Fruit fly (Drosophila melanogaster) whole organism, embryonic: ENCODE results near the gene SKIP.

Source experiments
- Atf6 ChIP-seq: fragments of 200-800 bp; sonication (Bioruptor generic); IDR thresholded peaks from 2 replicates; pipeline ENCODE4 v1.3.6; 2022; ENCODE audit warnings: missing biosample characterization, missing genetic modification characterization
- CG10321 ChIP-seq: fragments of 200-800 bp; sonication (Bioruptor generic); IDR thresholded peaks from 2 replicates; pipeline ENCODE4 v1.3.6; 2022; ENCODE audit warnings: missing biosample characterization, missing genetic modification characterization
- CG11456 ChIP-seq: fragments of 200-800 bp; sonication (Bioruptor generic); IDR thresholded peaks from 3 replicates; pipeline ENCODE4 v1.3.6; 2022; ENCODE audit warnings: missing biosample characterization, missing genetic modification characterization
- CG11504 ChIP-seq: fragments of 200-800 bp; sonication (Bioruptor generic); optimal IDR thresholded peaks from 3 replicates; lab custom pipeline; 2019; ENCODE audit warnings: missing biosample characterization, mild to moderate bottlenecking, missing genetic modification characterization, moderate library complexity
- CG11560 ChIP-seq: fragments of 200-800 bp; sonication (Bioruptor generic); IDR thresholded peaks from 3 replicates; pipeline ENCODE4 v1.3.6; 2022; ENCODE audit warnings: missing biosample characterization, missing genetic modification characterization
- CG11696 ChIP-seq: fragments of 200-800 bp; sonication (Bioruptor generic); IDR thresholded peaks from 2 replicates; pipeline ENCODE4 v1.3.6; 2022; ENCODE audit warnings: missing biosample characterization, missing genetic modification characterization
- CG12391 ChIP-seq: fragments of 200-800 bp; sonication (Bioruptor generic); optimal IDR thresholded peaks from 3 replicates; lab custom pipeline; 2018; ENCODE audit warnings: missing biosample characterization, mild to moderate bottlenecking, missing genetic modification characterization, moderate library complexity
- CG12744 ChIP-seq: fragments of 200-800 bp; sonication (Bioruptor generic); optimal IDR thresholded peaks from 2 replicates; lab custom pipeline; 2016; ENCODE audit warnings: missing biosample characterization, missing genetic modification characterization
- CG13296 ChIP-seq: fragments of 200-800 bp; sonication (Bioruptor generic); optimal IDR thresholded peaks from 3 replicates; lab custom pipeline; 2018; ENCODE audit warnings: missing biosample characterization, mild to moderate bottlenecking, missing genetic modification characterization
- CG14860 ChIP-seq: fragments of 200-800 bp; sonication (Bioruptor generic); IDR thresholded peaks from 3 replicates; pipeline ENCODE4 v1.3.6; 2022; ENCODE audit warnings: missing biosample characterization, missing genetic modification characterization; ENCODE audit not compliant: partially characterized antibody
- CG15696 ChIP-seq: fragments of 200-800 bp; sonication (Bioruptor generic); optimal IDR thresholded peaks from 2 replicates; lab custom pipeline; 2019; ENCODE audit warnings: missing biosample characterization, mild to moderate bottlenecking, missing genetic modification characterization, moderate library complexity
- CG17328 ChIP-seq: fragments of 200-800 bp; sonication (Bioruptor generic); IDR thresholded peaks from 2 replicates; pipeline ENCODE4 v1.3.6; 2022; ENCODE audit warnings: missing biosample characterization, missing genetic modification characterization
- CG17829 ChIP-seq: fragments of 200-800 bp; optimal IDR thresholded peaks from 2 replicates; lab custom pipeline; 2019; ENCODE audit warnings: missing biosample characterization, mild to moderate bottlenecking, missing genetic modification characterization, moderate library complexity
- CG18011 ChIP-seq: fragments of 200-800 bp; sonication (Bioruptor generic); optimal IDR thresholded peaks from 2 replicates; lab custom pipeline; 2017; ENCODE audit warnings: missing biosample characterization, missing genetic modification characterization, mild to moderate bottlenecking, moderate library complexity, missing genotype
- CG18476 ChIP-seq: fragments of 200-800 bp; sonication (Bioruptor generic); optimal IDR thresholded peaks from 2 replicates; lab custom pipeline; 2016; ENCODE audit warnings: missing biosample characterization, mild to moderate bottlenecking, missing genetic modification characterization
- CG2199 ChIP-seq: fragments of 200-800 bp; sonication (Bioruptor generic); IDR thresholded peaks from 3 replicates; pipeline ENCODE4 v1.3.6; 2022; ENCODE audit warnings: missing biosample characterization, missing genetic modification characterization
- CG2202 ChIP-seq: fragments of 200-800 bp; sonication (Bioruptor generic); optimal IDR thresholded peaks from 2 replicates; lab custom pipeline; 2018; ENCODE audit warnings: missing biosample characterization, mild to moderate bottlenecking, missing genetic modification characterization
- CG32532 ChIP-seq: fragments of 200-800 bp; sonication (Bioruptor generic); IDR thresholded peaks from 2 replicates; pipeline ENCODE4 v1.3.6; 2022; ENCODE audit warnings: missing biosample characterization, missing genetic modification characterization
- CG7271 ChIP-seq: fragments of 200-800 bp; sonication (Bioruptor generic); optimal IDR thresholded peaks from 2 replicates; lab custom pipeline; 2018; ENCODE audit warnings: missing biosample characterization, mild to moderate bottlenecking, missing genetic modification characterization, moderate library complexity
- CG7928 ChIP-seq: fragments of 200-800 bp; sonication (Bioruptor generic); optimal IDR thresholded peaks from 2 replicates; lab custom pipeline; 2017; ENCODE audit warnings: missing biosample characterization, mild to moderate bottlenecking, missing genetic modification characterization
- CG8359 ChIP-seq: fragments of 200-800 bp; sonication (Bioruptor generic); optimal IDR thresholded peaks from 2 replicates; lab custom pipeline; 2017; ENCODE audit warnings: missing biosample characterization, mild to moderate bottlenecking, missing genetic modification characterization, borderline replicate concordance
- Dfd ChIP-seq, 2 experiments: fragments of >200 bp; optimal IDR thresholded peaks; 2 replicates each; lab custom pipeline; 2017; ENCODE audit warnings: missing biosample characterization in 2 of 2, missing genetic modification characterization in 2 of 2
- Dip3 ChIP-seq: fragments of 200-800 bp; sonication (Bioruptor generic); optimal IDR thresholded peaks from 3 replicates; lab custom pipeline; 2016; ENCODE audit warnings: missing biosample characterization, missing genetic modification characterization
- E2f2 ChIP-seq: fragments of 200-800 bp; sonication (Bioruptor generic); IDR thresholded peaks from 2 replicates; pipeline ENCODE4 v1.3.6; 2022; ENCODE audit warnings: missing biosample characterization, missing genetic modification characterization
- ERR ChIP-seq: fragments of 200-800 bp; sonication (Bioruptor generic); optimal IDR thresholded peaks from 2 replicates; lab custom pipeline; 2016; ENCODE audit warnings: missing biosample characterization, missing genetic modification characterization
- Eip74EF ChIP-seq, 2 experiments: fragments of 200-800 bp in 1 of 2; fragments of >200 bp in 1 of 2; sonication (Bioruptor generic) in 1 of 2; optimal IDR thresholded peaks; 2 replicates each; lab custom pipeline; 2017 to 2019; ENCODE audit warnings: missing biosample characterization in 2 of 2, missing genetic modification characterization in 2 of 2, mild to moderate bottlenecking in 1 of 2, moderate library complexity in 1 of 2
- Fer1 ChIP-seq: fragments of 200-800 bp; sonication (Bioruptor generic); optimal IDR thresholded peaks from 2 replicates; lab custom pipeline; 2017; ENCODE audit warnings: missing biosample characterization, mild to moderate bottlenecking, missing genetic modification characterization
- Fer3 ChIP-seq: fragments of 200-800 bp; sonication (Bioruptor generic); optimal IDR thresholded peaks from 2 replicates; lab custom pipeline; 2018; ENCODE audit warnings: missing biosample characterization, mild to moderate bottlenecking, missing genetic modification characterization, moderate library complexity
- H15 ChIP-seq: fragments of 200-800 bp; sonication (Bioruptor generic); IDR thresholded peaks from 3 replicates; pipeline ENCODE4 v1.3.6; 2022; ENCODE audit warnings: missing biosample characterization, missing genetic modification characterization
- Hr39 ChIP-seq: fragments of >200 bp; optimal IDR thresholded peaks from 2 replicates; lab custom pipeline; 2017
- Jarid2 ChIP-seq: fragments of 200-800 bp; sonication (Bioruptor generic); optimal IDR thresholded peaks from 3 replicates; lab custom pipeline; 2017; ENCODE audit warnings: mild to moderate bottlenecking, missing biosample characterization, missing genetic modification reagents, missing genetic modification characterization
- Kr ChIP-seq: fragments of 200-800 bp; sonication (Bioruptor generic); optimal IDR thresholded peaks from 2 replicates; lab custom pipeline; 2017; ENCODE audit warnings: missing biosample characterization, mild to moderate bottlenecking, missing genetic modification characterization
- Lpt ChIP-seq: fragments of >200 bp; optimal IDR thresholded peaks from 2 replicates; lab custom pipeline; 2018; ENCODE audit warnings: missing biosample characterization, missing genetic modification characterization
- NK7.1 ChIP-seq: fragments of 200-800 bp; sonication (Bioruptor generic); optimal IDR thresholded peaks from 3 replicates; lab custom pipeline; 2016; ENCODE audit warnings: missing biosample characterization, missing genetic modification characterization
- Neu2 ChIP-seq: fragments of 200-800 bp; sonication (Bioruptor generic); optimal IDR thresholded peaks from 3 replicates; lab custom pipeline; 2016; ENCODE audit warnings: missing biosample characterization, missing genetic modification characterization, borderline replicate concordance
- Optix ChIP-seq: fragments of 200-800 bp; sonication (Bioruptor generic); IDR thresholded peaks from 3 replicates; pipeline ENCODE4 v1.3.6; 2022; ENCODE audit warnings: missing biosample characterization, missing genetic modification characterization
- ato ChIP-seq: fragments of 200-800 bp; sonication (Bioruptor generic); IDR thresholded peaks from 2 replicates; pipeline ENCODE4 v1.3.6; 2022; ENCODE audit warnings: missing biosample characterization, missing genetic modification characterization; ENCODE audit not compliant: partially characterized antibody
- cad ChIP-seq: fragments of >200 bp; optimal IDR thresholded peaks from 2 replicates; lab custom pipeline; 2017; ENCODE audit warnings: missing biosample characterization, missing genetic modification characterization
- ham ChIP-seq: fragments of 200-800 bp; sonication (Bioruptor generic); IDR thresholded peaks from 2 replicates; pipeline ENCODE4 v1.3.6; 2022; ENCODE audit warnings: missing biosample characterization, missing genetic modification characterization
- her ChIP-seq: fragments of 200-800 bp; sonication (Bioruptor generic); optimal IDR thresholded peaks from 2 replicates; lab custom pipeline; 2016; ENCODE audit warnings: missing biosample characterization, missing genetic modification characterization
- inv ChIP-seq: fragments of 200-800 bp; sonication (Bioruptor generic); IDR thresholded peaks from 2 replicates; pipeline ENCODE4 v1.3.6; 2022; ENCODE audit warnings: missing biosample characterization, missing genetic modification characterization; ENCODE audit not compliant: partially characterized antibody
- klu ChIP-seq: fragments of 200-800 bp; sonication (Bioruptor generic); IDR thresholded peaks from 2 replicates; pipeline ENCODE4 v1.3.6; 2022; ENCODE audit warnings: missing biosample characterization, missing genetic modification characterization
- maf-S ChIP-seq: fragments of 200-800 bp; sonication (Bioruptor generic); optimal IDR thresholded peaks from 2 replicates; lab custom pipeline; 2016; ENCODE audit warnings: missing biosample characterization, missing genetic modification characterization
- mirr ChIP-seq: fragments of 200-800 bp; sonication (Bioruptor generic); optimal IDR thresholded peaks from 3 replicates; lab custom pipeline; 2018; ENCODE audit warnings: missing biosample characterization, mild to moderate bottlenecking, missing genetic modification characterization
- pum ChIP-seq: fragments of 200-800 bp; sonication (Bioruptor generic); optimal IDR thresholded peaks from 2 replicates; lab custom pipeline; 2016; ENCODE audit warnings: missing biosample characterization, missing genetic modification characterization
- row ChIP-seq: fragments of 200-800 bp; sonication (Bioruptor generic); IDR thresholded peaks from 3 replicates; pipeline ENCODE4 v1.3.6; 2022; ENCODE audit warnings: missing biosample characterization, missing genetic modification characterization
- sc ChIP-seq, 3 experiments: fragments of >200 bp in 2 of 3; fragments of 200-800 bp in 1 of 3; sonication (Bioruptor generic) in 1 of 3; optimal IDR thresholded peaks; 2 replicates in 2 of 3; 3 replicates in 1 of 3; lab custom pipeline; 2017; ENCODE audit warnings: mild to moderate bottlenecking in 1 of 3, missing biosample characterization in 1 of 3, missing genetic modification characterization in 1 of 3, missing genetic modification reagents in 1 of 3
- sim ChIP-seq: fragments of 200-800 bp; sonication (Bioruptor generic); IDR thresholded peaks from 2 replicates; pipeline ENCODE4 v1.3.6; 2022; ENCODE audit warnings: missing biosample characterization, missing genetic modification characterization
- twi ChIP-seq: fragments of 200-800 bp; optimal IDR thresholded peaks from 2 replicates; lab custom pipeline; 2019; ENCODE audit warnings: missing biosample characterization, mild to moderate bottlenecking, missing genetic modification characterization, moderate library complexity

SKIP gene

DNA sequence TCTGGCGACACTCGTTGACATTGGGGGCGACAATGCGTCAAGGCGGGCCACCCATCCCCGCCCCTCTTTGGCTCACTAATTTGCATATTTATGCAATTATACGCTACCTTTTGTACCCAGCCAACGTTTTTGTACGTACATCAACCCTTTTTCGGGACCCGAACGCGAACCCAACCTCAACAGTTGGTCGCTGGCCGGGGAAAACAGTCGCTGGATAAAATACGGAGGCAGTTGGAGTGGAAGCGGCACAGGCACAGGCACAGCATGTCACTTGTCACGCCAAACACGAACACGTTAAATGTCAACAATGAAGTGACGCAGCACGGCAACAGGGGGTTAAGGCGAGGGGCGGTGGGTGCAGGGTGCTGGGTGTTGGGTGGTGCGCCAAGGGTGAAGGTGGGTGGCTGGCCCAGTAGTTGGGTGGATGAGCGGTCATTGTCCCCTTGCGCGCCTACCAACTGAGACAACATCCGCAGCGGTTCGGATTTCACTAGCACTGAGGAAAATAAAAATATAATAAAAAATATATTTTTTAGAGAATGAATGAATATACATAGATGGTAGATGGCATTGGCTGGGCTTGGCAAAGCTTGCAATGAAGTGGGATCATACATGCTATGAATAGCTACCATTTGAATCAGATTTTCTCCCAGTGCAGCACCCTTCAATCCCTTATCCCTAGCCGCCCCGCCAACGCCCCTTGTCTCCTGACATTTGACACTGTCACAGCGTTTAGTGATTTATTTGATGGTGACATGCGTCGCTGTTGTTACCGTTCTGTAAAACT is 127.2 kb downstream of the SKIP start (continued):
- TF ChIP-seq CG32532 (GFP tag; lab: Robert Waterston, UW) (peak; percentile 27; the same call in 1 of the 2 replicates), CG14860 (GFP tag; lab: Robert Waterston, UW) (no peak), NK7.1 (no peak), Lpt (no peak), CG15696 (tag; lab: Kevin White, UChicago) (no peak), mirr (GFP tag; lab: Kevin White, UChicago) (peak; percentile 27), ato (GFP tag; lab: Robert Waterston, UW) (no peak), CG12391 (tag; lab: Kevin White, UChicago) (peak; percentile 24), ham (GFP tag; lab: Robert Waterston, UW) (no peak), CG2199 (GFP tag; lab: Robert Waterston, UW) (no peak), Neu2 (GFP tag; lab: Kevin White, UChicago) (no peak), Eip74EF (GFP tag; optimal IDR thresholded peaks at IDR 0.05; lab: Kevin White, UChicago) (no peak), CG7928 (no peak), row (GFP tag; lab: Robert Waterston, UW) (peak; percentile 74), CG11696 (GFP tag; lab: Robert Waterston, UW) (no peak), maf-S (GFP tag; lab: Kevin White, UChicago) (no peak), CG7271 (tag; lab: Kevin White, UChicago) (no peak), Jarid2 (GFP tag; lab: Kevin White, UChicago) (no peak), CG11560 (tag; lab: Robert Waterston, UW) (no peak), Dfd (GFP tag; optimal IDR thresholded peaks at IDR 0.05; lab: Kevin White, UChicago) (no peak), Atf6 (GFP tag; lab: Robert Waterston, UW) (no peak), pum (GFP tag; lab: Kevin White, UChicago) (no peak), CG17328 (GFP tag; lab: Robert Waterston, UW) (peak; percentile 44; the same call in 1 of the 2 replicates), Fer1 (GFP tag; lab: Kevin White, UChicago) (peak; percentile 30), CG2202 (tag; lab: Kevin White, UChicago) (no peak), Hr39 (no peak), CG18011 (GFP tag; lab: Kevin White, UChicago) (no peak), Kr (no peak), E2f2 (GFP tag; lab: Robert Waterston, UW) (0 out of 2 replicates have a peak, but pooled peaks have one; percentile 8), CG11456 (GFP tag; lab: Robert Waterston, UW) (0 out of 3 replicates have a peak, but pooled peaks have one; percentile 41), CG17829 (tag; lab: Kevin White, UChicago) (peak; percentile 35), ERR (no peak), Fer3 (tag; lab: Kevin White, UChicago) (no peak), her (no peak), klu (GFP tag; lab: Robert Waterston, UW) (no peak), CG8359 (GFP tag; lab: Kevin White, UChicago) (no peak), cad (GFP tag; lab: Kevin White, UChicago) (no peak), CG11504 (tag; lab: Kevin White, UChicago) (peak; percentile 49), Optix (GFP tag; lab: Robert Waterston, UW) (0 out of 3 replicates have a peak, but pooled peaks have one; percentile 50), sim (GFP tag; lab: Robert Waterston, UW) (0 out of 2 replicates have a peak, but pooled peaks have one; percentile 43), CG18476 (GFP tag; lab: Kevin White, UChicago) (no peak), CG10321 (GFP tag; lab: Robert Waterston, UW) (no peak), Dip3 (no peak), CG13296 (no peak), H15 (0 out of 3 replicates have a peak, but pooled peaks have one; percentile 22), twi (tag; lab: Kevin White, UChicago) (no peak), CG12744 (GFP tag; lab: Kevin White, UChicago) (no peak), sc (optimal IDR thresholded peaks at IDR 0.05; lab: Kevin White, UChicago) (no peak), sc (GFP tag; optimal IDR thresholded peaks at IDR 0.05; lab: Kevin White, UChicago) (no peak), inv (no peak)
